Fruit fly (Drosophila melanogaster) whole organism, embryonic: ENCODE results near the gene fiz.

Experiments
- Ada2b ChIP-seq: fragments of 200-800 bp; sonication (Bioruptor generic); IDR thresholded peaks from 2 replicates; pipeline ENCODE4 v1.3.6; 2022; ENCODE audit warnings: missing biosample characterization, missing genetic modification characterization
- CG10321 ChIP-seq: fragments of 200-800 bp; sonication (Bioruptor generic); IDR thresholded peaks from 2 replicates; pipeline ENCODE4 v1.3.6; 2022; ENCODE audit warnings: missing biosample characterization, missing genetic modification characterization
- CG12071 ChIP-seq: fragments of 200-800 bp; sonication (Bioruptor generic); optimal IDR thresholded peaks from 3 replicates; lab custom pipeline; 2018; ENCODE audit warnings: missing biosample characterization, mild to moderate bottlenecking, missing genetic modification characterization
- CG13894 ChIP-seq: fragments of 200-800 bp; sonication (Bioruptor generic); optimal IDR thresholded peaks from 3 replicates; lab custom pipeline; 2018; ENCODE audit warnings: missing biosample characterization, mild to moderate bottlenecking, missing genetic modification characterization, moderate library complexity
- CG15269 ChIP-seq: fragments of 200-800 bp; sonication (Bioruptor generic); optimal IDR thresholded peaks from 2 replicates; lab custom pipeline; 2018; ENCODE audit warnings: missing biosample characterization, mild to moderate bottlenecking, missing genetic modification characterization, moderate library complexity
- CG17361 ChIP-seq: fragments of 200-800 bp; sonication (Bioruptor generic); IDR thresholded peaks from 3 replicates; pipeline ENCODE4 v1.3.6; 2022; ENCODE audit warnings: missing biosample characterization, missing genetic modification characterization
- CG17568 ChIP-seq: fragments of 200-800 bp; sonication (Bioruptor generic); optimal IDR thresholded peaks from 2 replicates; lab custom pipeline; 2018; ENCODE audit warnings: missing biosample characterization, mild to moderate bottlenecking, missing genetic modification characterization, moderate library complexity
- CG1832 ChIP-seq: fragments of 200-800 bp; sonication (Bioruptor generic); optimal IDR thresholded peaks from 2 replicates; lab custom pipeline; 2017; ENCODE audit warnings: missing biosample characterization, mild to moderate bottlenecking, missing genetic modification characterization, inconsistent platforms
- CG18764 ChIP-seq: fragments of 200-800 bp; sonication (Bioruptor generic); optimal IDR thresholded peaks from 3 replicates; lab custom pipeline; 2016; ENCODE audit warnings: missing biosample characterization, missing genetic modification characterization
- CG3065 ChIP-seq: fragments of 200-800 bp; sonication (Bioruptor generic); optimal IDR thresholded peaks from 2 replicates; lab custom pipeline; 2016; ENCODE audit warnings: missing biosample characterization, missing genetic modification characterization
- CG31365 ChIP-seq: fragments of 200-800 bp; sonication (Bioruptor generic); optimal IDR thresholded peaks from 2 replicates; lab custom pipeline; 2018; ENCODE audit warnings: missing biosample characterization, mild to moderate bottlenecking, missing genetic modification characterization
- CG32767 ChIP-seq: fragments of 200-800 bp; sonication (Bioruptor generic); IDR thresholded peaks from 2 replicates; pipeline ENCODE4 v1.3.6; 2022; ENCODE audit warnings: missing biosample characterization, missing genetic modification characterization
- CG3407 ChIP-seq: fragments of 200-800 bp; sonication (Bioruptor generic); optimal IDR thresholded peaks from 2 replicates; lab custom pipeline; 2018; ENCODE audit warnings: missing biosample characterization, mild to moderate bottlenecking, missing genetic modification characterization
- CG42726 ChIP-seq: fragments of 200-800 bp; sonication (Bioruptor generic); IDR thresholded peaks from 2 replicates; pipeline ENCODE4 v1.3.6; 2022; ENCODE audit warnings: missing biosample characterization, missing genetic modification characterization; ENCODE audit not compliant: partially characterized antibody
- CG6765 ChIP-seq: fragments of 200-800 bp; sonication (Bioruptor generic); optimal IDR thresholded peaks from 3 replicates; lab custom pipeline; 2017; ENCODE audit warnings: missing biosample characterization, mild to moderate bottlenecking, missing genetic modification characterization
- CG6813 ChIP-seq: fragments of 200-800 bp; sonication (Bioruptor generic); optimal IDR thresholded peaks from 2 replicates; lab custom pipeline; 2017; ENCODE audit warnings: missing biosample characterization, missing genetic modification characterization, mild to moderate bottlenecking, moderate library complexity, missing genetic modification reagents
- CG7357 ChIP-seq: fragments of 200-800 bp; sonication (Bioruptor generic); IDR thresholded peaks from 3 replicates; pipeline ENCODE4 v1.3.6; 2022; ENCODE audit warnings: missing biosample characterization, missing genetic modification characterization
- CG7928 ChIP-seq: fragments of 200-800 bp; sonication (Bioruptor generic); optimal IDR thresholded peaks from 2 replicates; lab custom pipeline; 2017; ENCODE audit warnings: missing biosample characterization, mild to moderate bottlenecking, missing genetic modification characterization
- CHES-1-like ChIP-seq: fragments of 200-800 bp; sonication (Bioruptor generic); optimal IDR thresholded peaks from 2 replicates; lab custom pipeline; 2016; ENCODE audit warnings: missing biosample characterization, missing genetic modification characterization
- D19A ChIP-seq: fragments of 200-800 bp; optimal IDR thresholded peaks from 3 replicates; lab custom pipeline; 2019; ENCODE audit warnings: missing biosample characterization, mild to moderate bottlenecking, missing genetic modification characterization, moderate library complexity
- Jarid2 ChIP-seq: fragments of 200-800 bp; sonication (Bioruptor generic); optimal IDR thresholded peaks from 3 replicates; lab custom pipeline; 2017; ENCODE audit warnings: mild to moderate bottlenecking, missing biosample characterization, missing genetic modification reagents, missing genetic modification characterization
- Nf-YA ChIP-seq: fragments of 200-800 bp; sonication (Bioruptor generic); IDR thresholded peaks from 2 replicates; pipeline ENCODE4 v1.3.6; 2022; ENCODE audit warnings: missing biosample characterization, missing genetic modification characterization
- Nf-YB ChIP-seq: fragments of 200-800 bp; sonication (Bioruptor generic); optimal IDR thresholded peaks from 3 replicates; lab custom pipeline; 2019; ENCODE audit warnings: missing biosample characterization, mild to moderate bottlenecking, missing genetic modification characterization, moderate library complexity
- Pdp1 ChIP-seq, 2 experiments: fragments of 200-800 bp; sonication (Bioruptor generic); optimal IDR thresholded peaks; 3 replicates each; lab custom pipeline; 2016; ENCODE audit warnings: missing biosample characterization in 2 of 2, missing genetic modification characterization in 2 of 2, mild to moderate bottlenecking in 1 of 2, moderate library complexity in 1 of 2
- Ssrp ChIP-seq: fragments of 200-800 bp; sonication (Bioruptor generic); optimal IDR thresholded peaks from 2 replicates; lab custom pipeline; 2018; ENCODE audit warnings: missing biosample characterization, mild to moderate bottlenecking, missing genetic modification characterization, moderate library complexity
- ac ChIP-seq: fragments of 200-800 bp; sonication (Bioruptor generic); optimal IDR thresholded peaks from 3 replicates; lab custom pipeline; 2017; ENCODE audit warnings: missing biosample characterization, mild to moderate bottlenecking, missing genetic modification characterization
- ato ChIP-seq: fragments of 200-800 bp; sonication (Bioruptor generic); IDR thresholded peaks from 2 replicates; pipeline ENCODE4 v1.3.6; 2022; ENCODE audit warnings: missing biosample characterization, missing genetic modification characterization; ENCODE audit not compliant: partially characterized antibody
- bab2 ChIP-seq: fragments of 200-800 bp; sonication (Bioruptor generic); optimal IDR thresholded peaks from 2 replicates; lab custom pipeline; 2016; ENCODE audit warnings: missing biosample characterization, missing genetic modification characterization
- chinmo ChIP-seq: fragments of 200-800 bp; sonication (Bioruptor generic); IDR thresholded peaks from 4 replicates; pipeline ENCODE4 v1.3.6; 2022; ENCODE audit warnings: missing biosample characterization, missing genetic modification characterization; ENCODE audit not compliant: partially characterized antibody
- crc ChIP-seq: fragments of 200-800 bp; sonication (Bioruptor generic); optimal IDR thresholded peaks from 2 replicates; lab custom pipeline; 2016; ENCODE audit warnings: missing biosample characterization, missing genetic modification characterization
- crp ChIP-seq, 2 experiments: fragments of 200-800 bp; sonication (Bioruptor generic); optimal IDR thresholded peaks; 2 replicates in 1 of 2; 3 replicates in 1 of 2; lab custom pipeline; 2017; ENCODE audit warnings: missing biosample characterization in 2 of 2, missing genetic modification characterization in 2 of 2, mild to moderate bottlenecking in 1 of 2, moderate library complexity in 1 of 2
- dmrt99B ChIP-seq: fragments of 200-800 bp; sonication (Bioruptor generic); optimal IDR thresholded peaks from 2 replicates; lab custom pipeline; 2018; ENCODE audit warnings: missing biosample characterization, mild to moderate bottlenecking, missing genetic modification characterization, moderate library complexity
- fd3F ChIP-seq: fragments of 200-800 bp; sonication (Bioruptor generic); optimal IDR thresholded peaks from 2 replicates; lab custom pipeline; 2018; ENCODE audit warnings: missing biosample characterization, mild to moderate bottlenecking, missing genetic modification characterization, moderate library complexity
- fd96Cb ChIP-seq: fragments of 200-800 bp; sonication (Bioruptor generic); optimal IDR thresholded peaks from 2 replicates; lab custom pipeline; 2018; ENCODE audit warnings: missing biosample characterization, mild to moderate bottlenecking, missing genetic modification characterization, moderate library complexity
- gce ChIP-seq: fragments of 200-800 bp; sonication (Bioruptor generic); IDR thresholded peaks from 3 replicates; pipeline ENCODE4 v1.3.6; 2022; ENCODE audit warnings: missing biosample characterization, missing genetic modification characterization
- grau ChIP-seq: fragments of 200-800 bp; optimal IDR thresholded peaks from 3 replicates; lab custom pipeline; 2019; ENCODE audit warnings: missing biosample characterization, mild to moderate bottlenecking, missing genetic modification characterization, moderate library complexity
- h ChIP-seq: fragments of >200 bp; optimal IDR thresholded peaks from 2 replicates; lab custom pipeline; 2017
- mld ChIP-seq: fragments of 200-800 bp; sonication (Bioruptor generic); IDR thresholded peaks from 3 replicates; pipeline ENCODE4 v1.3.6; 2022; ENCODE audit warnings: missing biosample characterization, missing genetic modification characterization; ENCODE audit not compliant: partially characterized antibody
- oc ChIP-seq: fragments of 200-800 bp; sonication (Bioruptor generic); optimal IDR thresholded peaks from 2 replicates; lab custom pipeline; 2018; ENCODE audit warnings: missing biosample characterization, mild to moderate bottlenecking, missing genetic modification characterization, moderate library complexity
- so ChIP-seq: fragments of 200-800 bp; sonication (Bioruptor generic); IDR thresholded peaks from 3 replicates; pipeline ENCODE4 v1.3.6; 2022; ENCODE audit warnings: missing biosample characterization, missing genetic modification characterization
- sqz ChIP-seq: fragments of 200-800 bp; sonication (Bioruptor generic); optimal IDR thresholded peaks from 3 replicates; lab custom pipeline; 2018; ENCODE audit warnings: missing biosample characterization, mild to moderate bottlenecking, missing genetic modification characterization
- ssp ChIP-seq: fragments of 200-800 bp; sonication (Bioruptor generic); IDR thresholded peaks from 2 replicates; pipeline ENCODE4 v1.3.6; 2022; ENCODE audit warnings: missing biosample characterization, missing genetic modification characterization
- sug ChIP-seq: fragments of 200-800 bp; optimal IDR thresholded peaks from 2 replicates; lab custom pipeline; 2019; ENCODE audit warnings: missing biosample characterization, mild to moderate bottlenecking, missing genetic modification characterization, moderate library complexity
- tna ChIP-seq: fragments of 200-800 bp; sonication (Bioruptor generic); IDR thresholded peaks from 2 replicates; pipeline ENCODE4 v1.3.6; 2022; ENCODE audit warnings: missing biosample characterization, missing genetic modification characterization; ENCODE audit not compliant: partially characterized antibody

fiz gene

dm6 chrX:14866911-14867310, 42.6 kb downstream of the fiz start:
- no peak for TF ChIP-seq h
- TF ChIP-seq mld (GFP tag; lab: Robert Waterston, UW) = no peak
- 0 out of 4 replicates have a peak, but pooled peaks have one; percentile 68 for TF ChIP-seq chinmo (GFP tag; lab: Robert Waterston, UW)
- no peak for TF ChIP-seq crp (GFP tag; optimal IDR thresholded peaks at IDR 0.05; lab: Kevin White, UChicago)
- TF ChIP-seq CG6765 (GFP tag; lab: Kevin White, UChicago) = no peak
- TF ChIP-seq Ssrp (tag; lab: Kevin White, UChicago) = no peak
- TF ChIP-seq CG12071 (GFP tag; lab: Kevin White, UChicago) = no peak
- TF ChIP-seq Pdp1 (GFP tag; optimal IDR thresholded peaks at IDR 0.05; lab: Kevin White, UChicago) = peak in 1 of 2 experiments; percentile 68
- TF ChIP-seq so (GFP tag; lab: Robert Waterston, UW) = no peak
- no peak for TF ChIP-seq D19A (tag; lab: Kevin White, UChicago)
- TF ChIP-seq oc (tag; lab: Kevin White, UChicago) = peak; percentile 20
- no peak for TF ChIP-seq CG17361
- no peak for TF ChIP-seq bab2
- no peak for TF ChIP-seq CG17568 (GFP tag; lab: Kevin White, UChicago)
- peak; percentile 50 for TF ChIP-seq CG13894 (tag; lab: Kevin White, UChicago)
- no peak for TF ChIP-seq ac
- peak; percentile 71 for TF ChIP-seq sqz
- no peak for TF ChIP-seq gce (GFP tag; lab: Robert Waterston, UW)
- TF ChIP-seq sug (tag; lab: Kevin White, UChicago) = no peak
- no peak for TF ChIP-seq CG7357 (GFP tag; lab: Robert Waterston, UW)
- TF ChIP-seq CG10321 (GFP tag; lab: Robert Waterston, UW) = no peak
- no peak for TF ChIP-seq Nf-YA (GFP tag; lab: Robert Waterston, UW)
- no peak for TF ChIP-seq CG32767
- TF ChIP-seq CG7928 (GFP tag; lab: Kevin White, UChicago) = no peak
- TF ChIP-seq CG42726 (GFP tag; lab: Robert Waterston, UW) = no peak
- no peak for TF ChIP-seq CG3065 (GFP tag; lab: Kevin White, UChicago)
- TF ChIP-seq dmrt99B (tag; lab: Kevin White, UChicago) = no peak
- TF ChIP-seq CG18764 (GFP tag; lab: Kevin White, UChicago) = no peak
- TF ChIP-seq fd3F (GFP tag; lab: Kevin White, UChicago) = no peak
- no peak for TF ChIP-seq ato (GFP tag; lab: Robert Waterston, UW)
- TF ChIP-seq CHES-1-like (GFP tag; lab: Kevin White, UChicago) = no peak
- TF ChIP-seq fd96Cb (tag; lab: Kevin White, UChicago) = no peak
- no peak for TF ChIP-seq Ada2b (GFP tag; lab: Robert Waterston, UW)
- TF ChIP-seq crc (GFP tag; lab: Kevin White, UChicago) = no peak
- TF ChIP-seq Jarid2 = no peak
- no peak for TF ChIP-seq tna (GFP tag; lab: Robert Waterston, UW)
- no peak for TF ChIP-seq CG31365 (tag; lab: Kevin White, UChicago)
- no peak for TF ChIP-seq CG6813
- TF ChIP-seq CG1832 (GFP tag; lab: Kevin White, UChicago) = no peak
- no peak for TF ChIP-seq ssp (GFP tag; lab: Robert Waterston, UW)
- TF ChIP-seq CG3407 (GFP tag; lab: Kevin White, UChicago) = no peak
- TF ChIP-seq Nf-YB (GFP tag; lab: Kevin White, UChicago) = peak; percentile 6
- peak; percentile 42 for TF ChIP-seq CG15269 (tag; lab: Kevin White, UChicago)
- TF ChIP-seq grau (tag; lab: Kevin White, UChicago) = no peak
